Fruit fly (Drosophila melanogaster) whole organism, prepupa: ENCODE data around the gene CG15597.
A peak's percentile ranks its signal among the peaks of the same experiment; 100 is the strongest.

Experiments used
- Blimp-1 ChIP-seq: fragments of 200-800 bp; sonication (Bioruptor generic); optimal IDR thresholded peaks from 3 replicates; lab custom pipeline; 2017; ENCODE audit warnings: missing biosample characterization, missing genetic modification characterization, mild to moderate bottlenecking, moderate library complexity, missing genetic modification reagents
- CG10631 ChIP-seq: fragments of 200-800 bp; sonication (Bioruptor generic); optimal IDR thresholded peaks from 2 replicates; lab custom pipeline; 2016; ENCODE audit warnings: missing biosample characterization, missing genetic modification characterization
- CG10669 ChIP-seq: fragments of 200-800 bp; sonication (Bioruptor generic); optimal IDR thresholded peaks from 3 replicates; lab custom pipeline; 2018; ENCODE audit warnings: missing biosample characterization, mild to moderate bottlenecking, missing genetic modification characterization, moderate library complexity
- CG11762 ChIP-seq: fragments of 200-800 bp; sonication (Bioruptor generic); optimal IDR thresholded peaks from 3 replicates; lab custom pipeline; 2016; ENCODE audit warnings: missing biosample characterization, missing genetic modification characterization; ENCODE audit not compliant: insufficient read depth
- CG11902 ChIP-seq: fragments of 200-800 bp; sonication (Bioruptor generic); optimal IDR thresholded peaks from 3 replicates; lab custom pipeline; 2016; ENCODE audit warnings: missing biosample characterization, missing genetic modification characterization
- CG15336 ChIP-seq: fragments of 200-800 bp; sonication (Bioruptor generic); IDR thresholded peaks from 2 replicates; pipeline ENCODE4 v1.3.6; 2022; ENCODE audit warnings: missing biosample characterization, missing genetic modification characterization
- CG1621 ChIP-seq: fragments of 200-800 bp; sonication (Bioruptor generic); optimal IDR thresholded peaks from 3 replicates; lab custom pipeline; 2018; ENCODE audit warnings: missing biosample characterization, mild to moderate bottlenecking, missing genetic modification characterization
- CG34406 ChIP-seq: fragments of 200-800 bp; sonication (Bioruptor generic); optimal IDR thresholded peaks from 3 replicates; lab custom pipeline; 2016; ENCODE audit warnings: missing biosample characterization, missing genetic modification characterization
- CG3919 ChIP-seq: fragments of 200-800 bp; sonication (Bioruptor generic); optimal IDR thresholded peaks from 3 replicates; lab custom pipeline; 2016; ENCODE audit warnings: missing biosample characterization, missing genetic modification characterization
- CG4318 ChIP-seq: fragments of 200-800 bp; sonication (Bioruptor generic); optimal IDR thresholded peaks from 3 replicates; lab custom pipeline; 2017; ENCODE audit warnings: missing biosample characterization, mild to moderate bottlenecking, missing genetic modification characterization
- CG6163 ChIP-seq: fragments of 200-800 bp; sonication (Bioruptor generic); IDR thresholded peaks from 3 replicates; pipeline ENCODE4 v1.3.6; 2022; ENCODE audit warnings: missing biosample characterization, missing genetic modification characterization
- CG6792 ChIP-seq: fragments of 200-800 bp; sonication (Bioruptor generic); optimal IDR thresholded peaks from 3 replicates; lab custom pipeline; 2016; ENCODE audit warnings: missing biosample characterization, missing genetic modification characterization
- CG6808 ChIP-seq: fragments of 200-800 bp; sonication (Bioruptor generic); optimal IDR thresholded peaks from 3 replicates; lab custom pipeline; 2017; ENCODE audit warnings: missing biosample characterization, missing genetic modification characterization, mild to moderate bottlenecking, moderate library complexity, missing genetic modification reagents
- CG6854 ChIP-seq: fragments of 200-800 bp; sonication (Bioruptor generic); optimal IDR thresholded peaks from 2 replicates; lab custom pipeline; 2017; ENCODE audit warnings: missing biosample characterization, mild to moderate bottlenecking, missing genetic modification characterization
- CG7368 ChIP-seq: fragments of 200-800 bp; sonication (Bioruptor generic); optimal IDR thresholded peaks from 3 replicates; lab custom pipeline; 2016; ENCODE audit warnings: missing biosample characterization, missing genetic modification characterization
- CG8119 ChIP-seq: fragments of 200-800 bp; sonication (Bioruptor generic); IDR thresholded peaks from 3 replicates; pipeline ENCODE4 v1.3.6; 2022; ENCODE audit warnings: missing biosample characterization, missing genetic modification characterization
- CG8319 ChIP-seq: fragments of 200-800 bp; sonication (Bioruptor generic); optimal IDR thresholded peaks from 3 replicates; lab custom pipeline; 2016; ENCODE audit warnings: missing biosample characterization, missing genetic modification characterization
- CG8632 ChIP-seq: fragments of 200-800 bp; sonication (Bioruptor generic); optimal IDR thresholded peaks from 3 replicates; lab custom pipeline; 2016; ENCODE audit warnings: missing biosample characterization, missing genetic modification characterization
- CG9139 ChIP-seq: fragments of 200-800 bp; sonication (Bioruptor generic); optimal IDR thresholded peaks from 3 replicates; lab custom pipeline; 2017; ENCODE audit warnings: missing biosample characterization, mild to moderate bottlenecking, missing genetic modification characterization
- Eip75B ChIP-seq: fragments of 200-800 bp; sonication (Bioruptor generic); optimal IDR thresholded peaks from 3 replicates; lab custom pipeline; 2016; ENCODE audit warnings: missing biosample characterization, missing genetic modification characterization
- Eip78C ChIP-seq: fragments of 200-800 bp; sonication (Bioruptor generic); peaks from one replicate; lab custom pipeline; 2016; ENCODE audit warnings: missing biosample characterization, missing genetic modification characterization
- Eip93F ChIP-seq: fragments of 200-800 bp; sonication (Bioruptor generic); optimal IDR thresholded peaks from 2 replicates; lab custom pipeline; 2016; ENCODE audit warnings: missing biosample characterization, mild to moderate bottlenecking, missing genetic modification characterization
- Ets21C ChIP-seq: fragments of 200-800 bp; sonication (Bioruptor generic); optimal IDR thresholded peaks from 3 replicates; lab custom pipeline; 2016; ENCODE audit warnings: missing biosample characterization, missing genetic modification characterization
- Hr39 ChIP-seq: fragments of 200-800 bp; sonication (Bioruptor generic); optimal IDR thresholded peaks from 2 replicates; lab custom pipeline; 2016; ENCODE audit warnings: missing biosample characterization, missing genetic modification characterization
- Hr4 ChIP-seq: fragments of 200-800 bp; sonication (Bioruptor generic); optimal IDR thresholded peaks from 3 replicates; lab custom pipeline; 2016; ENCODE audit warnings: missing biosample characterization, missing genetic modification characterization
- Lpt ChIP-seq: fragments of 200-800 bp; sonication (Bioruptor generic); optimal IDR thresholded peaks from 3 replicates; lab custom pipeline; 2016; ENCODE audit warnings: missing biosample characterization, missing genetic modification characterization
- Met ChIP-seq: fragments of 200-800 bp; sonication (Bioruptor generic); optimal IDR thresholded peaks from 3 replicates; lab custom pipeline; 2016; ENCODE audit warnings: missing biosample characterization, missing genetic modification characterization
- OdsH ChIP-seq: fragments of 200-800 bp; sonication (Bioruptor generic); optimal IDR thresholded peaks from 3 replicates; lab custom pipeline; 2016; ENCODE audit warnings: missing biosample characterization, missing genetic modification characterization
- Sox102F ChIP-seq: fragments of 200-800 bp; sonication (Bioruptor generic); optimal IDR thresholded peaks from 2 replicates; lab custom pipeline; 2016; ENCODE audit warnings: missing biosample characterization, mild to moderate bottlenecking, missing genetic modification characterization
- Sox14 ChIP-seq: fragments of 200-800 bp; sonication (Bioruptor generic); optimal IDR thresholded peaks from 3 replicates; lab custom pipeline; 2016; ENCODE audit warnings: missing biosample characterization, missing genetic modification characterization
- Sox15 ChIP-seq: fragments of 200-800 bp; sonication (Bioruptor generic); optimal IDR thresholded peaks from 3 replicates; lab custom pipeline; 2016; ENCODE audit warnings: missing biosample characterization, missing genetic modification characterization
- dac ChIP-seq: fragments of 200-800 bp; sonication (Bioruptor generic); optimal IDR thresholded peaks from 2 replicates; lab custom pipeline; 2017; ENCODE audit warnings: missing biosample characterization, mild to moderate bottlenecking, missing genetic modification characterization
- dsx ChIP-seq: fragments of 200-800 bp; optimal IDR thresholded peaks from 3 replicates; lab custom pipeline; 2019; ENCODE audit warnings: missing biosample characterization, mild to moderate bottlenecking, missing genetic modification characterization, moderate library complexity; ENCODE audit not compliant: poor library complexity, severe bottlenecking
- eg ChIP-seq: fragments of 200-800 bp; sonication (Bioruptor generic); IDR thresholded peaks from 3 replicates; pipeline ENCODE4 v1.3.6; 2022; ENCODE audit warnings: missing biosample characterization, missing genetic modification characterization
- esn ChIP-seq: fragments of 200-800 bp; sonication (Bioruptor generic); optimal IDR thresholded peaks from 2 replicates; lab custom pipeline; 2016; ENCODE audit warnings: missing biosample characterization, mild to moderate bottlenecking, missing genetic modification characterization, moderate library complexity
- fd59A ChIP-seq: fragments of 200-800 bp; sonication (Bioruptor generic); optimal IDR thresholded peaks from 2 replicates; lab custom pipeline; 2017; ENCODE audit warnings: missing biosample characterization, mild to moderate bottlenecking, missing genetic modification characterization, missing genetic modification reagents
- fd85E ChIP-seq: fragments of 200-800 bp; sonication (Bioruptor generic); optimal IDR thresholded peaks from 3 replicates; lab custom pipeline; 2016; ENCODE audit warnings: missing biosample characterization, missing genetic modification characterization
- lz ChIP-seq: fragments of 200-800 bp; sonication (Bioruptor generic); optimal IDR thresholded peaks from 3 replicates; lab custom pipeline; 2016; ENCODE audit warnings: missing biosample characterization, missing genetic modification characterization
- salr ChIP-seq, 2 experiments: fragments of 200-800 bp; sonication (Bioruptor generic); optimal IDR thresholded peaks; 3 replicates each; lab custom pipeline; 2016 to 2018; ENCODE audit warnings: missing biosample characterization in 2 of 2, missing genetic modification characterization in 2 of 2, mild to moderate bottlenecking in 1 of 2
- spab ChIP-seq: fragments of 200-800 bp; sonication (Bioruptor generic); optimal IDR thresholded peaks from 2 replicates; lab custom pipeline; 2017; ENCODE audit warnings: missing biosample characterization, mild to moderate bottlenecking, missing genetic modification characterization, missing genetic modification reagents
- ss ChIP-seq, 2 experiments: fragments of 200-800 bp; sonication (Bioruptor generic); optimal IDR thresholded peaks; 2 replicates in 1 of 2; 3 replicates in 1 of 2; lab custom pipeline; 2017 to 2018; ENCODE audit warnings: mild to moderate bottlenecking in 2 of 2, missing biosample characterization in 2 of 2, missing genetic modification characterization in 2 of 2, moderate library complexity in 1 of 2
- svp ChIP-seq: fragments of 200-800 bp; sonication (Bioruptor generic); peaks from one replicate; lab custom pipeline; 2016; ENCODE audit warnings: missing biosample characterization, missing genetic modification characterization
- vri ChIP-seq: fragments of 200-800 bp; sonication (Bioruptor generic); optimal IDR thresholded peaks from 3 replicates; lab custom pipeline; 2016; ENCODE audit warnings: missing biosample characterization, mild to moderate bottlenecking, missing genetic modification characterization

Gene CG15597

dm6 chr3R:6252809-6253208, 32.2 kb downstream of the CG15597 start:
- TF ChIP-seq CG6163 (no peak), CG10631 (no peak), OdsH (GFP tag; lab: Kevin White, UChicago) (no peak), CG7368 (no peak), Ets21C (GFP tag; lab: Kevin White, UChicago) (no peak), Lpt (GFP tag; lab: Kevin White, UChicago) (no peak), CG6792 (GFP tag; lab: Kevin White, UChicago) (no peak), fd59A (no peak), CG11762 (GFP tag; lab: Kevin White, UChicago) (no peak), Eip75B (no peak), lz (GFP tag; lab: Kevin White, UChicago) (no peak), Blimp-1 (GFP tag; lab: Kevin White, UChicago) (peak; percentile 96), CG6854 (peak; percentile 89)

dm6 chr3R:6248694-6249093, 36.3 kb downstream of the CG15597 start, which contains the start of gene Osi7:
Osi7 (plus strand) TSS chr3R:6248994.
- no peak for TF ChIP-seq Sox14 (GFP tag; lab: Kevin White, UChicago)
- peak; percentile 20 for TF ChIP-seq Eip78C
- 0 out of 3 replicates have a peak, but pooled peaks have one; percentile 9 for TF ChIP-seq eg (GFP tag; lab: Robert Waterston, UW)
- TF ChIP-seq esn (GFP tag; lab: Kevin White, UChicago) = no peak
- TF ChIP-seq, all 60 proteins: peak for 2

dm6 chr3R:6244986-6245385, 40.0 kb downstream of the CG15597 start:
- no peak for TF ChIP-seq dsx

- TF ChIP-seq CG6854 (peak; percentile 55), Met (no peak), Blimp-1 (GFP tag; lab: Kevin White, UChicago) (peak; percentile 97)
Observed at dm6 chr3R:6244035-6244434, 41.0 kb downstream of the CG15597 start.

dm6 chr3R:6241289-6241688, 43.7 kb downstream of the CG15597 start:
- TF ChIP-seq dac (GFP tag; lab: Kevin White, UChicago) (peak; percentile 59), CG9139 (GFP tag; lab: Kevin White, UChicago) (no peak), Sox15 (GFP tag; lab: Kevin White, UChicago) (no peak), spab (no peak), OdsH (GFP tag; lab: Kevin White, UChicago) (peak; percentile 58), Eip78C (peak; percentile 75), Sox14 (GFP tag; lab: Kevin White, UChicago) (no peak), CG34406 (peak; percentile 34), CG11762 (GFP tag; lab: Kevin White, UChicago) (no peak), Hr4 (GFP tag; lab: Kevin White, UChicago) (peak; percentile 75), ss (GFP tag; optimal IDR thresholded peaks at IDR 0.05; lab: Kevin White, UChicago) (no peak), Sox102F (GFP tag; lab: Kevin White, UChicago) (no peak), CG1621 (tag; lab: Kevin White, UChicago) (no peak), salr (GFP tag; optimal IDR thresholded peaks at IDR 0.05; lab: Kevin White, UChicago) (peak in 1 of 2 experiments; percentile 36), Hr39 (GFP tag; lab: Kevin White, UChicago) (no peak), CG4318 (GFP tag; lab: Kevin White, UChicago) (peak; percentile 69), CG6792 (GFP tag; lab: Kevin White, UChicago) (peak; percentile 24), CG11902 (GFP tag; lab: Kevin White, UChicago) (no peak), eg (GFP tag; lab: Robert Waterston, UW) (peak; percentile 38; the same call in 1 of the 3 replicates), CG8632 (GFP tag; lab: Kevin White, UChicago) (no peak), lz (GFP tag; lab: Kevin White, UChicago) (no peak), CG10669 (GFP tag; lab: Kevin White, UChicago) (no peak), vri (GFP tag; lab: Kevin White, UChicago) (no peak), CG6808 (GFP tag; lab: Kevin White, UChicago) (no peak), CG8119 (peak; percentile 67), Blimp-1 (GFP tag; lab: Kevin White, UChicago) (no peak), esn (GFP tag; lab: Kevin White, UChicago) (no peak), svp (GFP tag; lab: Kevin White, UChicago) (no peak), CG6163 (no peak), Lpt (GFP tag; lab: Kevin White, UChicago) (no peak), CG15336 (GFP tag; lab: Robert Waterston, UW) (peak; percentile 54), CG8319 (no peak), CG10631 (no peak), Eip93F (no peak), CG3919 (GFP tag; lab: Kevin White, UChicago) (peak; percentile 39), fd85E (GFP tag; lab: Kevin White, UChicago) (no peak)
